Fruit fly (Drosophila melanogaster) whole organism: ENCODE measurements around the gene CG31600.

Experiments used
- EcR ChIP-seq, 2 experiments: fragments of >200 bp; optimal IDR thresholded peaks; 2 replicates each; lab custom pipeline; 2017; ENCODE audit warnings: missing biosample characterization in 2 of 2, missing genetic modification characterization in 2 of 2, missing genetic modification reagents in 2 of 2
- pan ChIP-seq: fragments of >200 bp; optimal IDR thresholded peaks from 2 replicates; lab custom pipeline; 2017
- psq ChIP-seq: fragments of >200 bp; optimal IDR thresholded peaks from 2 replicates; lab custom pipeline; 2017

DNA sequence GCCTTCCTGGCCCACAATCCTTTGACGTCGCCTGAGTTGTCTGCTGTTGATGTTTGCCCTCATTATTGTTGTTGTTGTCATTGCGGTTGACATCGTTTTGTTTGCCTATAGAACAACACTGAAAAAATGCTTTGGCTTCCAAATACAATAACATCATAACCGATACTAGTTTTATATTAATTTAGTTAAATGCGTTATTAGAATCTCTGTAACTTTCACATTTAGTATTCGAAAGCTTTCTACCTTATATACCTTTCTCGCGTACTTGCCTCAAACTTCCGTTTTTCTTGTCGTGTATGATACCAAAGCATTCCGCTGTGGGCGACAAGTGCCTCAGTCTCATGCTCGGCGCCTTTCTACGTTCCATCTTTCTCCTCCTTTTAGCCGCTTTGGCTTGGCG, 18.3 kb upstream of the CG31600 start:
- TF ChIP-seq pan (lab: Kevin White, UChicago) (no peak), EcR (GFP tag; optimal IDR thresholded peaks at IDR 0.05; lab: Kevin White, UChicago) (no peak), psq (no peak)
